Worm (Caenorhabditis elegans): Measurements from ENCODE around the gene nas-4.

Gene nas-4

DNA sequence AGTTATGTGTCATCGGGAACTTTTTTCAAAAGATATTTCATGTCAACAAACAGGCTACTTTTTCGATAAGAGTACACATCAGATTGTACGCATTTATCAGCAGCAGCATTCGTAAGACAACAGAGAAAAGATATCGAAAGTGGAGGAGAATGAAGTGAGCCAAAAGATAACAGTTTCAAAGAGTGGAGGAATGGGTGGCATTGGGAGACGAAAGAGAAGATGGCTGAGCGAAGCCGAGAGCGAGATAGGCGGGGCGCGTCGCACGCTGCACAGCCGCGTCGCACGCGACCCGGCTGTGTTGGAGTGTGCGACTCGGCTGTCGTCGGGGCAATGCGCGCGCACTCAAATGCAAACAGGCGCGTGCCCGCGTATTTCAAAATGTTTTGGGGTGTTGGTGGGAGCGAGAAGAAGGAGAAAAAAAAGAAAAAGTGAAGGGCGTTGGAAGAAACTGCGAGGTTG lies 48.7 kb upstream of the nas-4 start (continued):
- TF ChIP-seq hlh-30 (tag; optimal IDR thresholded peaks at IDR 0.05; ENCODE audit: insufficient read depth), result peak; percentile 68
- TF ChIP-seq tbx-7 (tag; optimal IDR thresholded peaks at IDR 0.05), result no peak
- TF ChIP-seq unc-3 (GFP tag; conservative IDR thresholded peaks at IDR 0.05), result peak; percentile 41; the same call in 1 of the 2 replicates
- TF ChIP-seq unc-3 (tag; optimal IDR thresholded peaks at IDR 0.05), result no peak
- TF ChIP-seq fax-1 (tag; optimal IDR thresholded peaks at IDR 0.05), result no peak
- TF ChIP-seq ceh-2 (tag; optimal IDR thresholded peaks at IDR 0.05), result peak; percentile 47
- peak; percentile 14 for TF ChIP-seq dve-1 (tag; optimal IDR thresholded peaks at IDR 0.05)
- no peak for TF ChIP-seq dmd-4 (tag; optimal IDR thresholded peaks at IDR 0.05; ENCODE audit: borderline replicate concordance)
- peak; percentile 5 for TF ChIP-seq F13H6.1 (tag; optimal IDR thresholded peaks at IDR 0.05)

DNA sequence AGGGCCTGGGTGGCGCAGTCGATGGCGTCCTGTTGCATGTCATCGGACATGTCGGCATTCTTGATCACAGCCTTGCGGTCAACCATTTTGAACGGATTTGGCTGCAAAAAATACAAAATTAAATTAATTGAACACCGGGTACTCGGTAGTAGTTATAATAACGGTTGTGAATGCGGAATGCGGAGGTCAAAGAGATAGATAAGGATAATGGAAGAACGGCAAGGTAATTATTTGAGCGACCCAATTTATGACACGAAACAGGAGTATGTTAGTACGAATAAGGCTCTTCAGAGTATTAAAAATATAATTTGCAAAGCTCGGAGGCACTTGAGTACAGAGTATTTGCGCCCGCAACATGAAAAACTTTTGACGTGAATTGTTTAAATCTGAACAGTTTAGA lies 48.2 kb upstream of the nas-4 start, which contains the start of gene dlc-1:
dlc-1 (minus strand) TSS at position 101 of the 400 bp plus-strand sequence.
- TF ChIP-seq unc-42 (tag; optimal IDR thresholded peaks at IDR 0.05), result no peak
- TF ChIP-seq ceh-22 (tag; optimal IDR thresholded peaks at IDR 0.05), result no peak
- no peak for TF ChIP-seq fkh-10 (GFP tag; optimal IDR thresholded peaks at IDR 0.05)

DNA sequence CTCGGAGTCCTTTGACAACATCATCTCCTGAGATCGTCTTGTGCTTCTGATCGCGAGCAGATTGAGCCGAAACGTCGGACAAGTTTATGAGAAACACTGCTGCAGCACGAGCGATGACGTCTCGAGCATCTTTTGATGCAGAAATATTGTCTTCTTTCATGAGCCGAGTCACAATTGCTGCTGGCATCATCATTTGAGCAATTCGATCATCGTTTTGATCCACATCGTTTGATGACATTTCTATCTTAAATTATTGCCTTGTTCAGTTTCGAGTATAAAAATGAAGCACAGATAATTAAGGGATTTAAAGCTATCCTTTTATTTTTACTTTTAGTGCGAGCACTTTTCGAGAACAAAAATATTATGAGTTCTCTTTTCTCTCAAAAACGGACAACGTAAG lies 47.2 kb upstream of the nas-4 start, which contains the start of gene T26A5.8:
T26A5.8 (minus strand) TSS at position 247 of the 400 bp plus-strand sequence.
- TF ChIP-seq elt-2 (tag; optimal IDR thresholded peaks at IDR 0.05) (no peak), F13H6.1 (tag; optimal IDR thresholded peaks at IDR 0.05) (no peak), ceh-45 (GFP tag; IDR thresholded peaks at IDR 0.05) (no peak), ceh-30 (tag; optimal IDR thresholded peaks at IDR 0.05) (no peak), mec-3 (tag; optimal IDR thresholded peaks at IDR 0.05; ENCODE audit: borderline replicate concordance) (no peak), sdc-2 (tag; optimal IDR thresholded peaks at IDR 0.05) (no peak), hlh-8 (tag; optimal IDR thresholded peaks at IDR 0.05) (no peak), unc-3 (GFP tag; conservative IDR thresholded peaks at IDR 0.05) (no peak), unc-3 (tag; optimal IDR thresholded peaks at IDR 0.05) (no peak), ref-2 (tag; optimal IDR thresholded peaks at IDR 0.05) (no peak)

DNA sequence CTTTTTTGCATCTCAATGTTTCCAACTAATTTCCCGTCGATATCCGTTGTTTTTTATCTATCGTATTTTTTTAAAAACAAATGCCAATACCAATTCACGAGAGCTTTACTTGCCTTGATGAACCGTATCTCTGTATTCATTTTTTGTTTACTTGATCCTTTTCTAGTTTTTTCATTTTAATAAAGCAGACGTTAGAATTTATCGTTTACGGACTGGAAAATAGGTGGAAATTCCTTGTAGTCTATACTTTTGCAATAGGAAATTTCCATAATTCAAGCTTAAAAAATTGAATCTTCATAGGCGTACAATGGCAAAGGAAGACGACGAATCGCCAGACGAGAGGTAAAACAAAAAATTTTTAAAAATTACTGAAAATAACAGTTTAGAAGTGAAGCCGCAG lies 44.4 kb upstream of the nas-4 start, which contains the start of gene algn-1:
algn-1 (plus strand) TSS at position 301 of the 400 bp plus-strand sequence.
- TF ChIP-seq pha-4 (tag; optimal IDR thresholded peaks at IDR 0.05) (no peak), hlh-30 (tag; optimal IDR thresholded peaks at IDR 0.05; ENCODE audit: insufficient read depth) (no peak), ceh-6 (GFP tag; optimal IDR thresholded peaks at IDR 0.05) (no peak), ceh-48 (tag; optimal IDR thresholded peaks at IDR 0.05) (no peak), ztf-16 (tag; optimal IDR thresholded peaks at IDR 0.05) (no peak), nhr-232 (tag; optimal IDR thresholded peaks at IDR 0.05) (no peak), ceh-9 (tag; optimal IDR thresholded peaks at IDR 0.05) (no peak), hlh-8 (tag; optimal IDR thresholded peaks at IDR 0.05) (no peak), K09A11.1 (tag; optimal IDR thresholded peaks at IDR 0.05; ENCODE audit: insufficient read depth) (no peak), ceh-18 (tag; optimal IDR thresholded peaks at IDR 0.05) (no peak), madf-2 (tag; optimal IDR thresholded peaks at IDR 0.05) (no peak)

DNA sequence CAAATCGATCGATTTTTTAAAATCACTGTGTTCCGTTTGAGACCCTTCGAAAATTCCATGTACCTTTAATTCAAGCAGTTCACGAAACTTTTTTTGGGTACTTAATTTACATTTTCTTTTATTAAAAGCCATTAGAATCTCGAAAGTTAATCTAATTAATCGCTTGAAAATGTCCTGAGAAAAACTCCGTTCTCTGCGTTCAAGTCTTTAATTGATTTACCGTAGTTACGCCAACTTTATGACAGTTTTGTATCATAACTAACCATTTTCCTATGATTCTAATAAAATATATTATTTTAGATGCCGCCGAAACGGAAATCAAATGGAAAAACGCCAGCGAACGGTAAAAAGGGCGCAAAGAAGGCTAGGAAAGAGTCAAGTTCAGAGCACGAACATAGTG lies 38.7 kb upstream of the nas-4 start, which contains the start of gene jhdm-1:
jhdm-1 (plus strand) TSS at position 301 of the 400 bp plus-strand sequence.
- TF ChIP-seq tbx-7 (tag; optimal IDR thresholded peaks at IDR 0.05), result no peak
- TF ChIP-seq nhr-232 (tag; optimal IDR thresholded peaks at IDR 0.05), result no peak
- TF ChIP-seq hlh-15 (tag; optimal IDR thresholded peaks at IDR 0.05), result no peak
- no peak for TF ChIP-seq pha-2 (tag; optimal IDR thresholded peaks at IDR 0.05)
- no peak for TF ChIP-seq ref-2 (tag; optimal IDR thresholded peaks at IDR 0.05)

DNA sequence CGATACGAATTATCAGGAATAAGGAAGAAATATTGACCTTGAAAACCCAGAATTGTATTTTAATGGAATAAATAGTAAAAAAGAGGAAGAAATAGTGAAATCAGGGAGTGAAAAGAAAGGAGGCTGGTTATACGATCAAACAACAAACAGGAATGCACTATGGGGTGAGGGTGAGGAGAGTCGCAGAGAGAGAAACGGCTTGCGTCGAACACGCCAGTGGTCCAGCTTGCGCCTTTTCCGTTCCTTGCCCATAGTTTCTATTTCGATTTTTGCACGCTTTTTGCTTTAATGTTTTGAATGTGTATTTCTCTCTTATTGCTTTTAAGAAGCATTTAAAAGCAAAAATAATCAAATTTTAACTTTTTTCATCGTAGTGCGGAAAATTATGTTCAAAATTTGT lies 38.2 kb upstream of the nas-4 start:
- peak; percentile 14 for TF ChIP-seq pros-1 (tag; optimal IDR thresholded peaks at IDR 0.05)
- peak; percentile 87 for TF ChIP-seq ceh-34 (tag; optimal IDR thresholded peaks at IDR 0.05)
- TF ChIP-seq ceh-18 (tag; optimal IDR thresholded peaks at IDR 0.05), result peak; percentile 64
- peak; percentile 5 for TF ChIP-seq hlh-15 (tag; optimal IDR thresholded peaks at IDR 0.05)
- no peak for TF ChIP-seq eyg-1 (tag; optimal IDR thresholded peaks at IDR 0.05)
- TF ChIP-seq npax-4 (tag; optimal IDR thresholded peaks at IDR 0.05), result no peak
- TF ChIP-seq lim-6 (tag; optimal IDR thresholded peaks at IDR 0.05), result peak; percentile 26
- TF ChIP-seq F13H6.1 (tag; optimal IDR thresholded peaks at IDR 0.05), result peak; percentile 54
- peak; percentile 32 for TF ChIP-seq ref-2 (tag; optimal IDR thresholded peaks at IDR 0.05)
- peak; percentile 31 for TF ChIP-seq unc-86 (tag; optimal IDR thresholded peaks at IDR 0.05)
- TF ChIP-seq tbx-7 (tag; optimal IDR thresholded peaks at IDR 0.05), result no peak
- no peak for TF ChIP-seq nhr-11 (tag; optimal IDR thresholded peaks at IDR 0.05)
- no peak for TF ChIP-seq pha-4 (tag; optimal IDR thresholded peaks at IDR 0.05)
- TF ChIP-seq lin-11 (tag; optimal IDR thresholded peaks at IDR 0.05), result peak; percentile 5
- TF ChIP-seq unc-55 (GFP tag; optimal IDR thresholded peaks at IDR 0.05), result no peak
- peak; percentile 56 for TF ChIP-seq unc-42 (tag; optimal IDR thresholded peaks at IDR 0.05)
- peak; percentile 32 for TF ChIP-seq C38D4.7 (GFP tag; optimal IDR thresholded peaks at IDR 0.05)
- peak; percentile 41 for TF ChIP-seq rnt-1 (tag; optimal IDR thresholded peaks at IDR 0.05)
- peak; percentile 28 for TF ChIP-seq nhr-232 (tag; optimal IDR thresholded peaks at IDR 0.05)
- TF ChIP-seq ceh-19 (GFP tag; optimal IDR thresholded peaks at IDR 0.05), result peak; percentile 77
